Fruit fly (Drosophila melanogaster): Measurements from ENCODE around the gene CG33060.

Gene CG33060

DNA sequence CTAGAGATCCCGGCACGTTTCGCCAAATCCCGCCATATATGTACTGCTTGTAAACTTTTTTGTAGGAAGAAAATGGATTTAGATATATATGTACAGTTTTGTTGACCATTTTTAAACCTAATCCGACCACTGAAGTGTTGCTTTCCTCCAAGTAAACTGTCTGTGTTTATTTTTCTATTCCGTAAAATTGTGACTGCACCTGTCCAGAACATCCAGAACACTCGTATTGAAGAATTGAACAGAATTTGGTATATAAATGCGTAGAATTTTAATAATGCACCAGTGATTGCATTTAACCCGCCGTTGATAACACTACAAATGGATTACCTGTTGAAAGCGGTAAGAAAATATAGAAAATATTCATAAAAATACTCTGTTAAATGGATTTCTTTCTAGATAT is 26.9 kb upstream of the CG33060 start, which contains the start of gene CG43249:
Gene CG43249, plus strand, starts transcription at position 301 of the 400 bp plus-strand sequence.
- TF ChIP-seq EcR (GFP tag; optimal IDR thresholded peaks at IDR 0.05) (no peak), Dll (optimal IDR thresholded peaks at IDR 0.05) (no peak), CG8478 (optimal IDR thresholded peaks at IDR 0.05) (no peak), pan (optimal IDR thresholded peaks at IDR 0.05) (no peak), usp (GFP tag; optimal IDR thresholded peaks at IDR 0.05) (no peak), psq (optimal IDR thresholded peaks at IDR 0.05) (no peak)

DNA sequence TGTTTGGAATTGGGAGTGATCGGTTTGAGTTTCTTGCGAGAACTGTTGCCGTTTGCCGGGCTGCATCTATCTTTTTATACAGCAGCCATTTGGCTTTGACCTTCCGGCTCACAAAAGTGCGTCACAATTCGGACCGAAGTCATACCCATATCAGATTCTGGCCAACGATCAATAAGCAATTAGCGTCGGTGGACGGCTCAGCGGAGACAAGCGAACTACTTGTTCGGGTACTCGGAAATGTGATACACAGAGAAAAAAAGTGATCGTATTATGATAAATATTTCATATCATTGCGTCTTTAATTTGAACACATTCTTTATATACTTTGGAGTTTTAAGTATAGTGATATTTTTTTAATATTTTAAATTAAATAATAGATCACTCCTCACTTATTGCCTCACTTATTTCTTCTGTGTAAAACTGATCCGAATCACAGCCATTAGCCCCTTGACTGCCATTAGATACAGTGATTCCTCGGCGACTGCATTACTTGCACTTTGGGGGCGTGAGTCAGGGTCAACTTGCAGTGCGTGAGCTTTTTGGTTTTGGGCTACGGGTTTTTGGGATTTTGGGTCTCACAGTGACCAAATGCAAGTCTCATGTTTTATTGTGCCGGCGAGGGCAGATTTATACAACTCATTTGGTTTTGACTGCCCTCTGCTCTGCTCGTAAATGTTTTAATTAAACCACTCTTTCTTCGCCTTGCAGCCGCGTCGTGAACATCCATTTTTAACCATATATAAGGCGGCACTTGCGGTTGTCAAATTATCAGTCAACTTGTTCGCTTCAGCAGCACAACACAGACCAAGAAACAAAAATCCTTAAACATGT is 24.8 kb upstream of the CG33060 start, which contains the start of the genes CG13043 and CG13063:
Gene CG13043, minus strand, starts transcription at position 51 of the 831 bp plus-strand sequence.
Gene CG13063, plus strand, starts transcription at position 781 of the 831 bp plus-strand sequence.
- TF ChIP-seq EcR (GFP tag; optimal IDR thresholded peaks at IDR 0.05), result no peak
- TF ChIP-seq psq (optimal IDR thresholded peaks at IDR 0.05), result no peak
- no peak for TF ChIP-seq pan (optimal IDR thresholded peaks at IDR 0.05)
- no peak for TF ChIP-seq usp (GFP tag; optimal IDR thresholded peaks at IDR 0.05)
- no peak for TF ChIP-seq CG8478 (optimal IDR thresholded peaks at IDR 0.05)
- no peak for TF ChIP-seq Dll (optimal IDR thresholded peaks at IDR 0.05)

DNA sequence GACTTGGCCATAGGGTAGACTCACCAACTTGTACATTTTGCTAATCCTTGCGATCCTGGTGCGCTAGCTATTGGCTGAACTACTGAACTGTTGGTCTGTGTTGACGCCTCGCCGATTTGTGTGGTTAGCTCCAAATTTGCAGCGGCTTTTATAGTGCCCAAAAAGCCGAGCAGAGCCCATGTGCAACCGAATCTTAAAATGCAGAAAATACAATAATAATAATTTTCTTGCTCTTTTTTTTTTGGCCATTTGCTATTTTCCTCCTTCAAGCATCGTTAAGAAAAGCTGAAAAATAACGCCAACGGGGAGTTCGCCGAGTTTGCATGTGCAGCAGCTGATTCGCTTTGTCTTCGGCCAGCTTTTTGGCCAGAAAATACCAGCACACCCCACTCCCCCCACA is 22.5 kb upstream of the CG33060 start, which contains the start of gene CG13042:
Gene CG13042, minus strand, starts transcription at position 101 of the 400 bp plus-strand sequence.
- TF ChIP-seq EcR (GFP tag; optimal IDR thresholded peaks at IDR 0.05), result no peak

DNA sequence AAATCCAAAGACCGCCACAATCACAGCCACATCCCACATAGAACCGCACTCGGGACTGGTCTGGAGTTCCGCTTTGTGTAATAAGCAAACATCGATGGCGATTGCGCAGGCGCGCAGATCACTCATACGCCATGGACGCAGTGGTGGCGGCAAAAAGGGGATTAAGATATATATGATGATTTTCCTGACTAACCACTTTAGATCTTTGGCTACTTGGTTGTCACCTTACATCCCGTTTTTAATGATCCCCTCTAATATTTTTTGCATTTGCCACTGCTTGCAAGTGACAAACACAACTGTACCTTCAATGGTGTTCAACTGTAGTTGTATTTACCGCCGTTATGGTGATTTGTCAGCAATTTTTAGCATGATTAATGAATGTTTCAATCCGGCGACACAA is 20.9 kb upstream of the CG33060 start:
- no peak for TF ChIP-seq CG8478 (optimal IDR thresholded peaks at IDR 0.05)
- TF ChIP-seq Dll (optimal IDR thresholded peaks at IDR 0.05), result no peak
- no peak for TF ChIP-seq pan (optimal IDR thresholded peaks at IDR 0.05)
- TF ChIP-seq psq (optimal IDR thresholded peaks at IDR 0.05), result no peak
- no peak for TF ChIP-seq EcR (GFP tag; optimal IDR thresholded peaks at IDR 0.05)
- TF ChIP-seq usp (GFP tag; optimal IDR thresholded peaks at IDR 0.05), result no peak

DNA sequence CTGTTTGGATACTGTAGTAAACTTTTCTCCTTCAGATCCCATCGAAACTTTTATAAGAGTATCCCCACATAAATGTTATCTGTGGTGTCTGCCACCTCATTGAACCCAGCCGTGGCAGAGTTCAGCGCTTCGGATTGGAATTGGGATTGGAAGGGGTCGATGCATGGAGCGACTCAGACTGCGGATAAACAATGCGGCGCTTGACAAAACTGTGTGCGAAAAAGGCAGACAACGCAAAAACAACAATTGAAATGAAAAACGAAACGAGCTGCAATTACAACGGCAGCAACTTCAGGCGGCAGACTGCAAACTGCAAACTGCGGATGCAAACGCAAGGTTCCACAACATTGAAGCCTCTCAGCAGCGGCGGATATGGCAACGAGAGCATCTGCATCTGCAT is 16.9 kb upstream of the CG33060 start, which contains the start of gene CG13062:
Gene CG13062, plus strand, starts transcription at position 301 of the 400 bp plus-strand sequence.
- TF ChIP-seq usp (GFP tag; optimal IDR thresholded peaks at IDR 0.05), result no peak
- TF ChIP-seq Dll (optimal IDR thresholded peaks at IDR 0.05), result no peak
- no peak for TF ChIP-seq CG8478 (optimal IDR thresholded peaks at IDR 0.05)
- TF ChIP-seq psq (optimal IDR thresholded peaks at IDR 0.05), result no peak

DNA sequence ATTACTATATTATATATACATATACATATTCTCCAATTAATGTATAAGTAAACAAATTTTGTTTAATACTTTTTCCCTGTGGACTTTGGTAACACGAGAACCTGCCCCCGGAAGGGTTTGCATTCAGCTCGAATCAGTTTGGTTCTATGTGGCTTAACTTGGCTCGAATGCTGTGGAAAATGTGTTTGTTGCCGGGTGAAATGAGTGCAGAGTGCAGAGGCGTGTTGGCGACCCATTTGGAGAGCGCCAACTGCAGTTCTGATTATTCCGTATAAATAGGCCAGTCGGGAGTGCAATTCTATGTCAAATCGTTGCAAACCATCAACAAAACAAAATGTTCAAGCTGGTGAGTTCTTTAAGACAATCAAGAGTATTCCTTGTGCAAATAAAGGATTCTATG is 13.1 kb upstream of the CG33060 start, which contains the start of gene Nplp3:
Gene Nplp3, plus strand, starts transcription at position 301 of the 400 bp plus-strand sequence.
- TF ChIP-seq CG8478 (optimal IDR thresholded peaks at IDR 0.05), result no peak
- no peak for TF ChIP-seq Dll (optimal IDR thresholded peaks at IDR 0.05)
- no peak for TF ChIP-seq usp (GFP tag; optimal IDR thresholded peaks at IDR 0.05)
- no peak for TF ChIP-seq EcR (GFP tag; optimal IDR thresholded peaks at IDR 0.05)
- TF ChIP-seq pan (optimal IDR thresholded peaks at IDR 0.05), result no peak
- no peak for TF ChIP-seq psq (optimal IDR thresholded peaks at IDR 0.05)

DNA sequence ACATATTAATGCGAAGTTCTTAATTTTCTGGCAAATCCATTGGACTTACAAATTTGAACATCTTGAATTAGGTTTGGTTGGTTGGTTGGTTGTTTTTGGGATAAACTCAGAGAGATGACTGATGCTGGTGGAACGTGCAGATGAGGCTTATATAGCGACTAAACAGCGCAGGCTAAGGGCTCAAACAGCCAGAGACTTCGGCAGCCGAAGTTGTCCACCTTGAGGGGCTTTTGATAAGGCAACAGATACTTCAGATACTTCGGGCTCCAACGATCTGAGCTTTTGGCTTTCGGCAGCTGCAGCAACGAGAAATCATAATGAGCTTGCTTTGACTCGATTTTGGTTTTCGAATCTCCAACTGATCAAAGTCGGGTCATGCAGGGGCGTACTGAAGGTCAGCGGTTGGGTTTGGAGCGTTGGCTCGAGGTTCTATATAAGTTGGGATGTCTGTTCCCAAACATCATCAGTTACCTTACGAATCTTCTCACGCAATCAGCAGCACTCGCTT is 11.4 kb upstream of the CG33060 start, which contains the start of the genes CG13041 and CG13060:
Gene CG13041, minus strand, starts transcription at position 128 of the 508 bp plus-strand sequence.
Gene CG13060, plus strand, starts transcription at position 458 of the 508 bp plus-strand sequence.
- TF ChIP-seq CG8478 (optimal IDR thresholded peaks at IDR 0.05), result no peak
- no peak for TF ChIP-seq usp (GFP tag; optimal IDR thresholded peaks at IDR 0.05)
- TF ChIP-seq EcR (GFP tag; optimal IDR thresholded peaks at IDR 0.05), result no peak

DNA sequence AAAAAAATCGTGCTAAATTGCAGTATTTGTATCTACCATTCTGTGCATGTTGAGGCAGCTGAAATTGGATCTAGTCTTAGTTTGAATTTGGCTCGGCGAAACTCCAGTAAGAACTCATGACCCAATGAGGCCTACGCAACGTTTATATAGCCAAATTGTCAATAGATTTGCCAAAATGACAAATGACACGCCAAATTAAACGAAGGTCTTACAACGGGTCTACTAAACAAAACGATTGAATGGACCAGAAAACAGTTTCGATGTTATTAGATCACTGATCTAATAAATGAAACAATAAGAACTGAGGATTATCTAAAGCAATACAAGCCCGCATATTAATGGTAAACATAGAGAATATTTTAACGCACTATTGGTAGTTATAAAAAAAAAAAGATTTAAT is 9.7 kb upstream of the CG33060 start, which contains the start of gene CG42718:
Gene CG42718, minus strand, starts transcription at position 101 of the 400 bp plus-strand sequence.
- TF ChIP-seq CG8478 (optimal IDR thresholded peaks at IDR 0.05) (no peak), psq (optimal IDR thresholded peaks at IDR 0.05) (no peak), Dll (optimal IDR thresholded peaks at IDR 0.05) (no peak), usp (GFP tag; optimal IDR thresholded peaks at IDR 0.05) (no peak), EcR (GFP tag; optimal IDR thresholded peaks at IDR 0.05) (no peak), pan (optimal IDR thresholded peaks at IDR 0.05) (no peak)

DNA sequence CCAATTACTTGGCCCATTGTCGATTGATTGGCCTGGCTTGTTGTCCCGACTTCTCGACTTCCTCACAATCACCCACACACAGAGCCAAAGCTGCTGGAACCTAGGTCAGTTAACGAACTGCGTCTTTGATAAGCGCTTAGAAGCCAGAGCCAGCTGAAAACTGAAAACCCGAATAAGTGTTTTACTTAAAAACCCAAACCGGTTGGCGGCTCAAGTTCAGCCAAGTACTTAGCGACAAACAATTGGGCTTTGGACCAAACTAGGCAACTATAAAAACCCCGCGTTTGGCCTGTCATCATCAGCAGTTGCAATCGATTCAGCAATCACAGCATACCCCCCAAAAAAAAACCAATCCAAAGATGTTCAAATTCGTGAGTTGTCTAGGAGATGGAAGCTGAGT is 7.5 kb upstream of the CG33060 start, which contains the start of gene CG13059:
Gene CG13059, plus strand, starts transcription at position 301 of the 400 bp plus-strand sequence.
- no peak for TF ChIP-seq usp (GFP tag; optimal IDR thresholded peaks at IDR 0.05)
- no peak for TF ChIP-seq Dll (optimal IDR thresholded peaks at IDR 0.05)
- TF ChIP-seq psq (optimal IDR thresholded peaks at IDR 0.05), result no peak
- TF ChIP-seq EcR (GFP tag; optimal IDR thresholded peaks at IDR 0.05), result no peak
- TF ChIP-seq pan (optimal IDR thresholded peaks at IDR 0.05), result no peak
- no peak for TF ChIP-seq CG8478 (optimal IDR thresholded peaks at IDR 0.05)

DNA sequence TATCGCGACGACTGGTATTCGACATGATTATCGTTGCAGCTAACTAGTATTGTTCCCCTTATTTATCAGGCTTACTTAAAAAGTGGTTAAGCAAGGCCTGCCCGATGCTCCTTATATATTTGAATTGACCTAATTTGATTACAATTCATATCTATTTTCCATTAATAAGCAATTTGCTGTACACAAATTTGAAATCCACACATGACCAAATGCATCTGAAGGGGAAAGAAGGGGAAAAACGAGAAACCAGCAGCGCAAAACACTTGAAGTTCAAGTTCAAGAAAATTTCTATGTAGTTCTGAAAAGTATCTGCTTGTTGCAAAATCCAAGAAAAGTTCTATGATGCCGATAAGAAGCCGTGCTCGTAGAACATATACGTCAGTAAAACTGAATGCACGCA is 4.2 kb upstream of the CG33060 start, which contains the start of the genes CG13040 and CG13039:
Gene CG13040, minus strand, starts transcription at position 101 of the 400 bp plus-strand sequence.
Gene CG13039, minus strand, starts transcription at position 106 of the 400 bp plus-strand sequence.
- no peak for TF ChIP-seq usp (GFP tag; optimal IDR thresholded peaks at IDR 0.05)
- TF ChIP-seq EcR (GFP tag; optimal IDR thresholded peaks at IDR 0.05), result no peak
- no peak for TF ChIP-seq Dll (optimal IDR thresholded peaks at IDR 0.05)
- no peak for TF ChIP-seq CG8478 (optimal IDR thresholded peaks at IDR 0.05)

DNA sequence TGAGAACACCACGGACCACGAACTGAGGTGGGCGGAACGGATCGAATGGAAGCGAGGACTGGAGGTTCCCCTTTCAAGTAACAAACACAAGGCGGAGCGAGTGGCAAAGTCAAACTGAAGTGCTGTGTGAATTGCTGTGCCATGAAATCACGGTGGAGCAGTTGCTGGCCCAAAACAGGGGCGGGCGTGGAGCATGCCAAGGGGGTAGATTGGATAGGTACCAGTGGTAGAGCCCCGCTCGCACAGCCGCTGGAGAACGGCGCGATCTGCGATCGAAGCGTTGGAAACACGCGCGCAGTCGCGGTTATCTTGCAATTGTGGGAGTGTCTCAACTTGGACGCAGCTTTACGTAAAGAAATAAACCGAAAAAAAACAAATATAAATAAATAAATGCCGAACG is 3.1 kb upstream of the CG33060 start, which contains the start of gene CG13038:
Gene CG13038, minus strand, starts transcription at position 118 of the 400 bp plus-strand sequence.
- TF ChIP-seq usp (GFP tag; optimal IDR thresholded peaks at IDR 0.05) (no peak), CG8478 (optimal IDR thresholded peaks at IDR 0.05) (no peak), pan (optimal IDR thresholded peaks at IDR 0.05) (no peak), psq (optimal IDR thresholded peaks at IDR 0.05) (no peak), EcR (GFP tag; optimal IDR thresholded peaks at IDR 0.05) (no peak), Dll (optimal IDR thresholded peaks at IDR 0.05) (no peak)

Data from whole organism.